Worm (Caenorhabditis elegans) whole organism, young adult: ENCODE measurements around the gene str-143.

Experiments
- B0261.1 ChIP-seq: sonication (generic microtip); optimal IDR thresholded peaks from 2 replicates; lab custom pipeline; 2016; ENCODE audit warnings: mild to moderate bottlenecking, missing genetic modification characterization, moderate library complexity, missing compliant biosample characterization
- C06A6.2 ChIP-seq: fragments of 200-800 bp; sonication (Bioruptor generic); conservative IDR thresholded peaks from 2 replicates; pipeline ENCODE4 v1.3.6; 2022; ENCODE audit warnings: missing genetic modification characterization, missing compliant biosample characterization
- dpff-1 ChIP-seq: sonication (generic microtip); optimal IDR thresholded peaks from 2 replicates; lab custom pipeline; 2017; ENCODE audit warnings: mild to moderate bottlenecking, missing genetic modification characterization, missing compliant biosample characterization
- nhr-80 ChIP-seq: sonication (generic microtip); optimal IDR thresholded peaks from 2 replicates; lab custom pipeline; 2016; ENCODE audit warnings: missing genetic modification characterization, missing compliant biosample characterization
- pbrm-1 ChIP-seq: fragments of 200-800 bp; sonication (Bioruptor generic); IDR thresholded peaks from 2 replicates; pipeline ENCODE4 v1.3.6; 2022; ENCODE audit warnings: missing genetic modification reagents, missing genetic modification characterization, missing compliant biosample characterization
- snpc-4 ChIP-seq, 5 experiments: fragments of 150-350 bp in 1 of 5; sonication (generic microtip) in 4 of 5; optimal IDR thresholded peaks; 2 replicates each; lab custom pipeline; 2014 to 2018; ENCODE audit warnings: missing genetic modification characterization in 5 of 5, missing biosample characterization in 3 of 5, antibody characterized with exemption in 2 of 5, mild to moderate bottlenecking in 2 of 5, missing compliant biosample characterization in 2 of 5, missing genotype in 2 of 5, moderate library complexity in 2 of 5, missing genetic modification reagents in 1 of 5

DNA sequence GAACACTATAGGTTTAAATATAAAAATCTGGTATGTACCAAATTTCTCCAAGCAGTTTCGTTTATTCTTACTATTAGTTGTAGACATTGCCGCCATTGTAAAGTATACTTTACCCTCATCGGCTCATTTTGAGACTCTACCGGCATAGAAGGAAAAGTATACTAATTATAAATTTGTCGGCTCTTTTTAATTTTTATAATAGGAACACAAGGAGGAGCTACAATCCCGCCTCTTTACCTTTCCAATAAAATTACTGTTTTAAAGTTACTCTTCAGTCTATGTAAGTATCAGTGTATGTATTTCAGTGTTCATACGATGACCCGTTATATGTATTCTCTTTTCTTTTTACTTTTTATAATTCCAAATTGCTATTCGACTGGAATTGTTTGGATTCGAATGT is 29.8 kb upstream of the str-143 start, which contains the start of gene sdz-23:
- TF ChIP-seq nhr-80 (tag; lab: Kevin White, UChicago) (no peak), dpff-1 (tag; lab: Kevin White, UChicago) (no peak), pbrm-1 (GFP tag; lab: Robert Waterston, UW) (no peak), C06A6.2 (GFP tag; lab: Robert Waterston, UW) (no peak), snpc-4 (GFP tag; optimal IDR thresholded peaks at IDR 0.05; lab: Kevin White, UChicago) (no peak), snpc-4 (tag; optimal IDR thresholded peaks at IDR 0.05; lab: Kevin White, UChicago) (no peak), B0261.1 (tag; lab: Kevin White, UChicago) (no peak)
